Worm (Caenorhabditis elegans) whole organism, L4 larva: Measurements from ENCODE around the gene ceh-24.

Experiments used
- F26F4.8 ChIP-seq: fragments of 200-800 bp; sonication (Bioruptor generic); conservative IDR thresholded peaks from 2 replicates; pipeline ENCODE4 v1.3.6; 2022; ENCODE audit warnings: missing genetic modification characterization, missing compliant biosample characterization
- ama-1 ChIP-seq: fragments of 150-350 bp; optimal IDR thresholded peaks from 2 replicates; lab custom pipeline; 2014; ENCODE audit warnings: inconsistent platforms, mixed read lengths
- ces-1 ChIP-seq: fragments of 150-350 bp; sonication (generic microtip); optimal IDR thresholded peaks from 4 replicates; lab custom pipeline; 2014; ENCODE audit warnings: missing biosample characterization, missing genetic modification reagents, missing genetic modification characterization
- hlh-11 ChIP-seq: fragments of 200-800 bp; sonication (Bioruptor generic); optimal IDR thresholded peaks from 2 replicates; lab custom pipeline; 2018; ENCODE audit warnings: mild to moderate bottlenecking, missing genetic modification characterization, missing compliant biosample characterization
- hmg-1.1 ChIP-seq: fragments of 200-800 bp; sonication (Bioruptor generic); IDR thresholded peaks from 2 replicates; pipeline ENCODE4 v1.3.6; 2022; ENCODE audit warnings: missing genetic modification reagents, missing genetic modification characterization, missing compliant biosample characterization
- lsy-2 ChIP-seq, 2 experiments: fragments of 150-350 bp in 1 of 2; sonication (generic microtip) in 1 of 2; optimal IDR thresholded peaks; 2 replicates each; lab custom pipeline; 2014 to 2017; ENCODE audit warnings: missing biosample characterization in 2 of 2, missing genetic modification characterization in 2 of 2
- nhr-10 ChIP-seq: fragments of 150-350 bp; optimal IDR thresholded peaks from 2 replicates; lab custom pipeline; 2014; ENCODE audit warnings: missing biosample characterization, missing genetic modification characterization
- nhr-11 ChIP-seq: fragments of 150-350 bp; optimal IDR thresholded peaks from 2 replicates; lab custom pipeline; 2014; ENCODE audit warnings: missing biosample characterization, missing genetic modification characterization
- nhr-237 ChIP-seq: sonication (generic microtip); optimal IDR thresholded peaks from 2 replicates; lab custom pipeline; 2017; ENCODE audit warnings: missing biosample characterization, missing genetic modification characterization
- nhr-48 ChIP-seq: sonication (generic microtip); optimal IDR thresholded peaks from 2 replicates; lab custom pipeline; 2016; ENCODE audit warnings: mild to moderate bottlenecking, missing genetic modification characterization, missing compliant biosample characterization
- spr-3 ChIP-seq: fragments of 200-800 bp; sonication (Bioruptor generic); optimal IDR thresholded peaks from 2 replicates; lab custom pipeline; 2018; ENCODE audit warnings: mild to moderate bottlenecking, missing genetic modification characterization, missing compliant biosample characterization
- unc-62 ChIP-seq, 3 experiments: fragments of 150-350 bp in 1 of 3; sonication (generic microtip); optimal IDR thresholded peaks in 2 of 3; peaks in 1 of 3; 1 replicate in 1 of 3; 2 replicates in 2 of 3; lab custom pipeline; 2014 to 2017; ENCODE audit warnings: missing biosample characterization in 3 of 3, missing genetic modification characterization in 3 of 3, missing genetic modification reagents in 3 of 3, missing genotype in 1 of 3
- ztf-11 ChIP-seq: fragments of 150-350 bp; optimal IDR thresholded peaks from 2 replicates; lab custom pipeline; 2014; ENCODE audit warnings: missing biosample characterization, missing genetic modification characterization

DNA sequence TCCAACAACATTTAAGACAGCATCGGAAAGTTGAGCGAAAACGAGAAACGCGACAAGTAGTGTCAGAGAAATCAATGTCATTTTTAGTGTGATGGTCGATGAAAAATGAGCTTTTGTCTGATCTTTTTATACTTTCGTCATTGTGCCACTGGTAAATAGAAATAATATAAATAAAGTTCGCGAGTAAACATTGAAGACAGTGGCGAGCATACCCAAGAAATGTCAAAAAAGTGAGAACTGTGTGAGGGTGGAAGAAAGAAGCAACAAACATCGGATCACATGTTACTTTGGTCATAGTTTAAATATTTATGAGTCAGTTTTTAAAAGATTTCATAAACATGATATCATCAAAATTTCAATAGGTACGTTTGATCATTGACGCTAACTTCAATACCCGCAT lies 41.3 kb downstream of the ceh-24 start, which contains the start of gene ttr-21:
- TF ChIP-seq hlh-11 (tag; lab: Kevin White, UChicago) (no peak), ces-1 (GFP tag; lab: Kevin White, UChicago) (no peak), ztf-11 (tag; lab: Kevin White, UChicago) (no peak), nhr-11 (no peak), nhr-48 (tag; lab: Kevin White, UChicago) (no peak), nhr-237 (tag; lab: Kevin White, UChicago) (no peak), hmg-1.1 (GFP tag; lab: Robert Waterston, UW) (no peak), unc-62 (GFP tag; optimal IDR thresholded peaks at IDR 0.05 in 1 of 2; lab: Kevin White, UChicago) (no peak), unc-62 (tag; optimal IDR thresholded peaks at IDR 0.05; lab: Kevin White, UChicago) (no peak), ama-1 (lab: Kevin White, UChicago) (no peak), F26F4.8 (GFP tag; lab: Robert Waterston, UW) (no peak), lsy-2 (tag; optimal IDR thresholded peaks at IDR 0.05; lab: Kevin White, UChicago) (no peak), spr-3 (GFP tag; lab: Kevin White, UChicago) (no peak), nhr-10 (tag; lab: Kevin White, UChicago) (no peak)
